Fruit fly (Drosophila melanogaster): Measurements from ENCODE around the gene CG14218.

The CG14218 gene

DNA sequence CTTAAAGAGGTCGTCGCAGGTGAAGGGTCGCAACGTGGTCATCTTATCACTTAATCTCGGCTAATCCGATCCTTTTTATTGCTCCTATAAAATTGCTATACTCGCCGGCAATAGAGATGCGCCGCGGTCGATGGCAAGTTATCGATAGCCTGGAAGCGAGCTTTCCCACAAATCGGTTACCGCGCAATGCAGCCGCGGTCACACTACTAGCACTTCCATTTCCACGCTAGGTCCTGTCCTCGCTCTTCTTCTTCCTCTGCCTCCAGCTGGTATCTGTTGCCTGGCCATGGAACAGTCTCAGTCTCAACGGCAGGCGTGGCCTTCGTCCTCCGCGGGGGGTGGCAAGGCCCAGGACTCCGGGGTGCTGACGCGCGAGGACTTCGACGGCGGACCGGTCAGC is 41.1 kb upstream of the CG14218 start, which contains the start of the genes Naa20A and MKP-4 (continued):
- TF ChIP-seq CG12299 (tag; optimal IDR thresholded peaks at IDR 0.05): no peak
- no peak for TF ChIP-seq Dip2 (GFP tag; IDR thresholded peaks at IDR 0.05)
- TF ChIP-seq ttk (GFP tag; IDR thresholded peaks at IDR 0.05): no peak
- TF ChIP-seq CG16813 (GFP tag; IDR thresholded peaks at IDR 0.05; ENCODE audit: partially characterized antibody): peak; percentile 68
- no peak for TF ChIP-seq zfh1 (GFP tag; IDR thresholded peaks at IDR 0.05)
- TF ChIP-seq D (optimal IDR thresholded peaks at IDR 0.05): no peak
- no peak for TF ChIP-seq D (GFP tag; optimal IDR thresholded peaks at IDR 0.05)
- TF ChIP-seq Drgx (GFP tag; IDR thresholded peaks at IDR 0.05): no peak
- TF ChIP-seq CG6654 (GFP tag; optimal IDR thresholded peaks at IDR 0.05): no peak
- TF ChIP-seq CG32532 (GFP tag; IDR thresholded peaks at IDR 0.05): no peak
- no peak for TF ChIP-seq nom (GFP tag; optimal IDR thresholded peaks at IDR 0.05)
- TF ChIP-seq Chrac-16 (GFP tag; optimal IDR thresholded peaks at IDR 0.05): no peak
- no peak for TF ChIP-seq kay (GFP tag; optimal IDR thresholded peaks at IDR 0.05)
- peak; percentile 62 for TF ChIP-seq gfzf (GFP tag; optimal IDR thresholded peaks at IDR 0.05)
- no peak for TF ChIP-seq CG5180 (GFP tag; optimal IDR thresholded peaks at IDR 0.05)
- no peak for TF ChIP-seq hkb (optimal IDR thresholded peaks at IDR 0.05)
- TF ChIP-seq hkb (GFP tag; IDR thresholded peaks at IDR 0.05): no peak
- TF ChIP-seq CG8359 (GFP tag; optimal IDR thresholded peaks at IDR 0.05; ENCODE audit: borderline replicate concordance): no peak
- TF ChIP-seq pho (GFP tag; optimal IDR thresholded peaks at IDR 0.05): no peak
- no peak for TF ChIP-seq cg (GFP tag; optimal IDR thresholded peaks at IDR 0.05)
- TF ChIP-seq CG10543 (GFP tag; optimal IDR thresholded peaks at IDR 0.05): no peak
- TF ChIP-seq Scr (GFP tag; IDR thresholded peaks at IDR 0.05; ENCODE audit: partially characterized antibody): peak; percentile 73
- no peak for TF ChIP-seq PHDP (tag; optimal IDR thresholded peaks at IDR 0.05)
- peak; percentile 15; the same call in 1 of the 2 replicates for TF ChIP-seq ssp (GFP tag; IDR thresholded peaks at IDR 0.05)
- no peak for TF ChIP-seq CG8281 (tag; optimal IDR thresholded peaks at IDR 0.05)
- TF ChIP-seq tap (tag; optimal IDR thresholded peaks at IDR 0.05): no peak
- TF ChIP-seq sens (GFP tag): no peak
- TF ChIP-seq CG31224 (GFP tag; IDR thresholded peaks at IDR 0.05): no peak
- TF ChIP-seq Med (GFP tag): peak; percentile 87
- no peak for TF ChIP-seq CG6854 (GFP tag; optimal IDR thresholded peaks at IDR 0.05)
- TF ChIP-seq CG5953 (GFP tag; IDR thresholded peaks at IDR 0.05): no peak
- TF ChIP-seq shn (GFP tag; optimal IDR thresholded peaks at IDR 0.05): no peak
- no peak for TF ChIP-seq luna (GFP tag; optimal IDR thresholded peaks at IDR 0.05)
- no peak for TF ChIP-seq Hr39 (optimal IDR thresholded peaks at IDR 0.05)
- no peak for TF ChIP-seq CTCF (GFP tag; optimal IDR thresholded peaks at IDR 0.05)
- TF ChIP-seq pzg (GFP tag; optimal IDR thresholded peaks at IDR 0.05): peak; percentile 77
- no peak for TF ChIP-seq cwo (GFP tag; optimal IDR thresholded peaks at IDR 0.05)
- TF ChIP-seq CG12219 (GFP tag; optimal IDR thresholded peaks at IDR 0.05): no peak
- TF ChIP-seq CG4820 (GFP tag; optimal IDR thresholded peaks at IDR 0.05): no peak
- no peak for TF ChIP-seq fru (optimal IDR thresholded peaks at IDR 0.05)
- TF ChIP-seq CG14050 (GFP tag; IDR thresholded peaks at IDR 0.05): no peak
- no peak for TF ChIP-seq sima (GFP tag; optimal IDR thresholded peaks at IDR 0.05)
- TF ChIP-seq CG14860 (GFP tag; IDR thresholded peaks at IDR 0.05; ENCODE audit: partially characterized antibody): peak; percentile 59; the same call in 2 of the 3 replicates
- TF ChIP-seq bab2 (GFP tag; optimal IDR thresholded peaks at IDR 0.05): no peak
- peak; percentile 49 for TF ChIP-seq Ets97D (GFP tag; optimal IDR thresholded peaks at IDR 0.05)
- TF ChIP-seq CG2120 (GFP tag; optimal IDR thresholded peaks at IDR 0.05): no peak
- no peak for TF ChIP-seq ERR (GFP tag; optimal IDR thresholded peaks at IDR 0.05)
- no peak for TF ChIP-seq ken (GFP tag; IDR thresholded peaks at IDR 0.05)
- no peak for TF ChIP-seq disco-r (GFP tag; optimal IDR thresholded peaks at IDR 0.05)
- TF ChIP-seq CG11560 (tag; IDR thresholded peaks at IDR 0.05): no peak
- peak; percentile 14 for TF ChIP-seq CG34376 (GFP tag; optimal IDR thresholded peaks at IDR 0.05)
- TF ChIP-seq Awh (GFP tag; IDR thresholded peaks at IDR 0.05): no peak
- peak; percentile 46; the same call in 1 of the 2 replicates for TF ChIP-seq CG42726 (GFP tag; IDR thresholded peaks at IDR 0.05; ENCODE audit: partially characterized antibody)
- no peak for TF ChIP-seq Antp (GFP tag; optimal IDR thresholded peaks at IDR 0.05)

All from whole organism, embryonic.